Worm (Caenorhabditis elegans) whole organism, midembryonic: Measurements from ENCODE around the gene sel-12.
A peak's percentile ranks its signal among the peaks of the same experiment; 100 is the strongest.

Experiments used
- T22C8.4 ChIP-seq: fragments of 200-800 bp; sonication (Bioruptor generic); IDR thresholded peaks from 2 replicates; pipeline ENCODE4 v1.3.6; 2022; ENCODE audit warnings: missing genetic modification characterization, missing compliant biosample characterization
- cog-1 ChIP-seq: sonication (generic microtip); optimal IDR thresholded peaks from 2 replicates; lab custom pipeline; 2016; ENCODE audit warnings: missing genetic modification characterization, missing compliant biosample characterization
- flt-1 ChIP-seq: fragments of 200-800 bp; sonication (Bioruptor generic); IDR thresholded peaks from 2 replicates; pipeline ENCODE4 v1.3.6; 2022; ENCODE audit warnings: missing genetic modification characterization, missing compliant biosample characterization
- klf-2 ChIP-seq: fragments of 200-800 bp; sonication (Bioruptor generic); conservative IDR thresholded peaks from 2 replicates; pipeline ENCODE4 v1.3.6; 2022; ENCODE audit warnings: missing genetic modification reagents, missing genetic modification characterization, missing compliant biosample characterization
- med-1 ChIP-seq: sonication (generic microtip); optimal IDR thresholded peaks from 2 replicates; lab custom pipeline; 2017; ENCODE audit warnings: missing genetic modification characterization, mild to moderate bottlenecking, missing compliant biosample characterization, antibody characterized with exemption, missing genetic modification reagents; ENCODE audit not compliant: insufficient read depth
- ref-1 ChIP-seq: fragments of 200-800 bp; sonication (Bioruptor generic); conservative IDR thresholded peaks from 2 replicates; pipeline ENCODE4 v1.3.6; 2022; ENCODE audit warnings: missing genetic modification reagents, missing genetic modification characterization, missing compliant biosample characterization
- tab-1 ChIP-seq: fragments of 200-800 bp; sonication (Bioruptor generic); IDR thresholded peaks from 2 replicates; pipeline ENCODE4 v1.3.6; 2022; ENCODE audit warnings: missing genetic modification characterization, missing compliant biosample characterization
- ztf-23 ChIP-seq: fragments of 200-800 bp; sonication (Bioruptor generic); IDR thresholded peaks from 2 replicates; pipeline ENCODE4 v1.3.6; 2022; ENCODE audit warnings: missing genetic modification reagents, missing genetic modification characterization, missing compliant biosample characterization
- ztf-29 ChIP-seq: fragments of 200-800 bp; sonication (Bioruptor generic); IDR thresholded peaks from 2 replicates; pipeline ENCODE4 v1.3.6; 2022; ENCODE audit warnings: missing genetic modification reagents, missing genetic modification characterization, missing compliant biosample characterization

Gene sel-12

ce11 chrX:915510-915909 lies at the start of gene sel-12:
TSS of gene sel-12 (plus strand) at chrX:915867.
- TF ChIP-seq T22C8.4 (GFP tag; lab: Robert Waterston, UW) (no peak), klf-2 (GFP tag; lab: Robert Waterston, UW) (no peak), tab-1 (no peak), ztf-23 (no peak)

- TF ChIP-seq cog-1 (peak; percentile 70), flt-1 (GFP tag; lab: Robert Waterston, UW) (0 out of 2 replicates have a peak, but pooled peaks have one; percentile 46), T22C8.4 (GFP tag; lab: Robert Waterston, UW) (0 out of 2 replicates have a peak, but pooled peaks have one; percentile 13), med-1 (no peak)
Measured at ce11 chrX:871020-871419, 44.6 kb upstream of the sel-12 start, which contains the start of gene lgl-1. TSS of gene lgl-1 (minus strand) at chrX:871089.

ce11 chrX:871957-872715 lies 43.5 kb upstream of the sel-12 start, which contains the start of gene F56F10.1:
TSS of gene F56F10.1 (plus strand) at chrX:872603.
- no peak for TF ChIP-seq ztf-29
- no peak for TF ChIP-seq med-1
- TF ChIP-seq ztf-23, result no peak
- TF ChIP-seq cog-1, result no peak
- TF ChIP-seq flt-1 (GFP tag; lab: Robert Waterston, UW), result no peak
- TF ChIP-seq klf-2 (GFP tag; lab: Robert Waterston, UW), result no peak
- TF ChIP-seq T22C8.4 (GFP tag; lab: Robert Waterston, UW), result no peak
- TF ChIP-seq tab-1, result no peak
- TF ChIP-seq ref-1 (GFP tag; lab: Robert Waterston, UW), result no peak

- no peak for TF ChIP-seq tab-1
- TF ChIP-seq cog-1, result no peak
- TF ChIP-seq ztf-29, result no peak
- TF ChIP-seq flt-1 (GFP tag; lab: Robert Waterston, UW), result no peak
- no peak for TF ChIP-seq klf-2 (GFP tag; lab: Robert Waterston, UW)
Measured at ce11 chrX:873634-874033, 42.0 kb upstream of the sel-12 start.

ce11 chrX:876935-877334 lies 38.7 kb upstream of the sel-12 start, which contains the start of gene ZC13.1:
TSS of gene ZC13.1 (plus strand) at chrX:877239.
- TF ChIP-seq ztf-23, result peak; percentile 49; the same call in 1 of the 2 replicates
- TF ChIP-seq med-1, result no peak
- TF ChIP-seq cog-1, result peak; percentile 34

ce11 chrX:880367-880766 lies 35.3 kb upstream of the sel-12 start, which contains the start of gene ZC13.2:
TSS of gene ZC13.2 (plus strand) at chrX:880667.
- no peak for TF ChIP-seq ref-1 (GFP tag; lab: Robert Waterston, UW)
- TF ChIP-seq ztf-29, result no peak
- no peak for TF ChIP-seq cog-1
- no peak for TF ChIP-seq T22C8.4 (GFP tag; lab: Robert Waterston, UW)
- no peak for TF ChIP-seq flt-1 (GFP tag; lab: Robert Waterston, UW)
- TF ChIP-seq klf-2 (GFP tag; lab: Robert Waterston, UW), result no peak
- TF ChIP-seq tab-1, result no peak
- TF ChIP-seq med-1, result no peak
- TF ChIP-seq ztf-23, result no peak

- no peak for TF ChIP-seq T22C8.4 (GFP tag; lab: Robert Waterston, UW)
- TF ChIP-seq ztf-23, result no peak
- TF ChIP-seq klf-2 (GFP tag; lab: Robert Waterston, UW), result no peak
- no peak for TF ChIP-seq med-1
- no peak for TF ChIP-seq tab-1
- no peak for TF ChIP-seq ztf-29
- TF ChIP-seq ref-1 (GFP tag; lab: Robert Waterston, UW), result no peak
- no peak for TF ChIP-seq cog-1
Measured at ce11 chrX:888294-888693, 27.4 kb upstream of the sel-12 start, which contains the start of gene mam-1. TSS of gene mam-1 (minus strand) at chrX:888394.

- TF ChIP-seq tab-1 (no peak), ztf-23 (no peak), med-1 (no peak), T22C8.4 (GFP tag; lab: Robert Waterston, UW) (no peak), flt-1 (GFP tag; lab: Robert Waterston, UW) (no peak), cog-1 (no peak), klf-2 (GFP tag; lab: Robert Waterston, UW) (no peak), ztf-29 (no peak), ref-1 (GFP tag; lab: Robert Waterston, UW) (no peak)
Measured at ce11 chrX:897948-898347, 17.7 kb upstream of the sel-12 start, which contains the start of gene mab-7. TSS of gene mab-7 (minus strand) at chrX:898048.

- TF ChIP-seq ztf-29 (no peak), T22C8.4 (GFP tag; lab: Robert Waterston, UW) (no peak), flt-1 (GFP tag; lab: Robert Waterston, UW) (no peak), ref-1 (GFP tag; lab: Robert Waterston, UW) (no peak), klf-2 (GFP tag; lab: Robert Waterston, UW) (no peak), med-1 (no peak), cog-1 (no peak), ztf-23 (no peak), tab-1 (no peak)
Measured at ce11 chrX:902512-902911, 13.2 kb upstream of the sel-12 start, which contains the start of gene ZC13.10. TSS of gene ZC13.10 (minus strand) at chrX:902612.

ce11 chrX:910337-910736 lies 5.3 kb upstream of the sel-12 start:
- TF ChIP-seq flt-1 (GFP tag; lab: Robert Waterston, UW) (no peak), ztf-29 (no peak), klf-2 (GFP tag; lab: Robert Waterston, UW) (no peak), cog-1 (no peak), med-1 (no peak), ref-1 (GFP tag; lab: Robert Waterston, UW) (no peak), tab-1 (no peak), ztf-23 (no peak), T22C8.4 (GFP tag; lab: Robert Waterston, UW) (no peak)

- TF ChIP-seq klf-2 (GFP tag; lab: Robert Waterston, UW) (no peak), ztf-23 (no peak), T22C8.4 (GFP tag; lab: Robert Waterston, UW) (no peak), flt-1 (GFP tag; lab: Robert Waterston, UW) (no peak), cog-1 (no peak), tab-1 (no peak)
Measured at ce11 chrX:912564-912963, 3.1 kb upstream of the sel-12 start.
